Worm (Caenorhabditis elegans) whole organism, young adult: ENCODE results near the gene C15C8.5.
A peak's percentile ranks its signal among the peaks of the same experiment; 100 is the strongest.

ENCODE experiments used
- B0019.2 ChIP-seq: fragments of 200-800 bp; sonication (Bioruptor generic); conservative IDR thresholded peaks from 2 replicates; pipeline ENCODE4 v1.3.6; 2022; ENCODE audit warnings: missing genetic modification reagents, missing genetic modification characterization, missing compliant biosample characterization
- B0035.1 ChIP-seq: sonication (generic microtip); optimal IDR thresholded peaks from 2 replicates; lab custom pipeline; 2016; ENCODE audit warnings: missing genetic modification characterization, mild to moderate bottlenecking, missing compliant biosample characterization, missing genotype, missing genetic modification reagents
- B0261.1 ChIP-seq: sonication (generic microtip); optimal IDR thresholded peaks from 2 replicates; lab custom pipeline; 2016; ENCODE audit warnings: mild to moderate bottlenecking, missing genetic modification characterization, moderate library complexity, missing compliant biosample characterization
- F37B4.10 ChIP-seq: fragments of 200-800 bp; sonication (Bioruptor generic); IDR thresholded peaks from 2 replicates; pipeline ENCODE4 v1.3.6; 2022; ENCODE audit warnings: missing genetic modification characterization, missing compliant biosample characterization
- F49E8.2 ChIP-seq: sonication (generic microtip); optimal IDR thresholded peaks from 3 replicates; lab custom pipeline; 2017; ENCODE audit warnings: missing genetic modification characterization, mild to moderate bottlenecking, missing compliant biosample characterization, antibody characterized with exemption, moderate library complexity; ENCODE audit not compliant: insufficient read depth
- F57A8.1 ChIP-seq: fragments of 200-800 bp; sonication (Bioruptor generic); optimal IDR thresholded peaks from 2 replicates; lab custom pipeline; 2018; ENCODE audit warnings: mild to moderate bottlenecking, missing genetic modification characterization, moderate library complexity, missing compliant biosample characterization
- T07F8.4 ChIP-seq: sonication (generic microtip); optimal IDR thresholded peaks from 2 replicates; lab custom pipeline; 2016; ENCODE audit warnings: mild to moderate bottlenecking, missing genetic modification characterization, moderate library complexity, missing compliant biosample characterization
- Y67H2A.10 ChIP-seq: fragments of 200-800 bp; sonication (Bioruptor generic); conservative IDR thresholded peaks from 2 replicates; pipeline ENCODE4 v1.3.6; 2022; ENCODE audit warnings: missing genetic modification reagents, missing genetic modification characterization, missing compliant biosample characterization
- Y95B8A.8 ChIP-seq: fragments of 200-800 bp; sonication (Bioruptor generic); IDR thresholded peaks from 2 replicates; pipeline ENCODE4 v1.3.6; 2022; ENCODE audit warnings: missing genetic modification reagents, missing genetic modification characterization, missing compliant biosample characterization
- akir-1 ChIP-seq: fragments of 200-800 bp; sonication (Bioruptor generic); optimal IDR thresholded peaks from 2 replicates; lab custom pipeline; 2018; ENCODE audit warnings: mild to moderate bottlenecking, missing genetic modification characterization, moderate library complexity, missing compliant biosample characterization
- ama-1 ChIP-seq, 3 experiments: fragments of 150-350 bp in 1 of 3; sonication (generic microtip) in 2 of 3; optimal IDR thresholded peaks; 2 replicates each; lab custom pipeline; 2014 to 2018; ENCODE audit warnings: missing biosample characterization in 2 of 3, missing genetic modification characterization in 2 of 3, missing genetic modification reagents in 2 of 3
- aptf-2 ChIP-seq: fragments of 200-800 bp; sonication (Bioruptor generic); conservative IDR thresholded peaks from 2 replicates; pipeline ENCODE4 v1.3.6; 2022; ENCODE audit warnings: missing genetic modification reagents, missing genetic modification characterization, missing compliant biosample characterization
- aptf-3 ChIP-seq: fragments of 200-800 bp; sonication (Bioruptor generic); IDR thresholded peaks from 2 replicates; pipeline ENCODE4 v1.3.6; 2022; ENCODE audit warnings: missing genetic modification characterization, missing compliant biosample characterization
- athp-1 ChIP-seq: sonication (generic microtip); optimal IDR thresholded peaks from 2 replicates; lab custom pipeline; 2017; ENCODE audit warnings: mild to moderate bottlenecking, missing genetic modification characterization, missing compliant biosample characterization
- bed-1 ChIP-seq: fragments of 200-800 bp; sonication (Bioruptor generic); IDR thresholded peaks from 2 replicates; pipeline ENCODE4 v1.3.6; 2022; ENCODE audit warnings: missing genetic modification reagents, missing genetic modification characterization, missing compliant biosample characterization
- bed-2 ChIP-seq: fragments of 200-800 bp; sonication (Bioruptor generic); IDR thresholded peaks from 2 replicates; pipeline ENCODE4 v1.3.6; 2022; ENCODE audit warnings: missing genetic modification reagents, missing genetic modification characterization, missing compliant biosample characterization
- ceh-100 ChIP-seq: fragments of 200-800 bp; sonication (Bioruptor generic); IDR thresholded peaks from 2 replicates; pipeline ENCODE4 v1.3.6; 2022; ENCODE audit warnings: missing genetic modification reagents, missing genetic modification characterization, missing compliant biosample characterization
- ceh-27 ChIP-seq: fragments of 200-800 bp; sonication (Bioruptor generic); optimal IDR thresholded peaks from 2 replicates; lab custom pipeline; 2018; ENCODE audit warnings: mild to moderate bottlenecking, missing genetic modification characterization, moderate library complexity, missing compliant biosample characterization
- ceh-91 ChIP-seq: fragments of 200-800 bp; sonication (Bioruptor generic); IDR thresholded peaks from 2 replicates; pipeline ENCODE4 v1.3.6; 2022; ENCODE audit warnings: missing genetic modification reagents, missing genetic modification characterization, missing compliant biosample characterization
- egl-44 ChIP-seq: fragments of 200-800 bp; sonication (Bioruptor generic); IDR thresholded peaks from 2 replicates; pipeline ENCODE4 v1.3.6; 2022; ENCODE audit warnings: missing genetic modification reagents, missing genetic modification characterization, missing compliant biosample characterization
- ekl-4 ChIP-seq: fragments of 200-800 bp; sonication (Bioruptor generic); IDR thresholded peaks from 2 replicates; pipeline ENCODE4 v1.3.6; 2022; ENCODE audit warnings: missing genetic modification reagents, missing genetic modification characterization, missing compliant biosample characterization
- ets-4 ChIP-seq: fragments of 200-800 bp; sonication (Bioruptor generic); optimal IDR thresholded peaks from 2 replicates; lab custom pipeline; 2018; ENCODE audit warnings: mild to moderate bottlenecking, missing genetic modification characterization, missing compliant biosample characterization
- hlh-12 ChIP-seq: sonication (generic microtip); optimal IDR thresholded peaks from 2 replicates; lab custom pipeline; 2016; ENCODE audit warnings: missing genetic modification characterization, missing compliant biosample characterization
- hlh-26 ChIP-seq: fragments of 200-800 bp; sonication (Bioruptor generic); conservative IDR thresholded peaks from 2 replicates; pipeline ENCODE4 v1.3.6; 2022; ENCODE audit warnings: missing genetic modification reagents, missing genetic modification characterization, missing compliant biosample characterization
- hsf-1 ChIP-seq: fragments of 200-800 bp; sonication (Bioruptor generic); IDR thresholded peaks from 2 replicates; pipeline ENCODE4 v1.3.6; 2022; ENCODE audit warnings: missing genetic modification reagents, missing genetic modification characterization, missing compliant biosample characterization
- lin-54 ChIP-seq: fragments of 200-800 bp; sonication (Bioruptor generic); optimal IDR thresholded peaks from 2 replicates; lab custom pipeline; 2018; ENCODE audit warnings: mild to moderate bottlenecking, missing genetic modification characterization, missing compliant biosample characterization
- lsl-1 ChIP-seq: fragments of 200-800 bp; sonication (Bioruptor generic); optimal IDR thresholded peaks from 2 replicates; lab custom pipeline; 2018; ENCODE audit warnings: mild to moderate bottlenecking, missing genetic modification characterization, moderate library complexity, missing compliant biosample characterization
- madf-3 ChIP-seq: fragments of 200-800 bp; sonication (Bioruptor generic); IDR thresholded peaks from 2 replicates; pipeline ENCODE4 v1.3.6; 2022; ENCODE audit warnings: missing genetic modification reagents, missing genetic modification characterization, missing compliant biosample characterization
- madf-6 ChIP-seq: fragments of 200-800 bp; sonication (Bioruptor generic); IDR thresholded peaks from 2 replicates; pipeline ENCODE4 v1.3.6; 2022; ENCODE audit warnings: missing genetic modification reagents, missing genetic modification characterization, missing compliant biosample characterization
- madf-8 ChIP-seq: fragments of 200-800 bp; sonication (Bioruptor generic); conservative IDR thresholded peaks from 2 replicates; pipeline ENCODE4 v1.3.6; 2022; ENCODE audit warnings: missing genetic modification reagents, missing genetic modification characterization, missing compliant biosample characterization
- mcd-1 ChIP-seq: fragments of 200-800 bp; sonication (Bioruptor generic); IDR thresholded peaks from 2 replicates; pipeline ENCODE4 v1.3.6; 2022; ENCODE audit warnings: missing genetic modification reagents, missing genetic modification characterization, missing compliant biosample characterization
- mes-4 ChIP-seq: sonication (generic microtip); optimal IDR thresholded peaks from 2 replicates; lab custom pipeline; 2016; ENCODE audit warnings: missing genotype, missing genetic modification characterization, missing compliant biosample characterization
- nfya-2 ChIP-seq: fragments of 200-800 bp; sonication (Bioruptor generic); IDR thresholded peaks from 2 replicates; pipeline ENCODE4 v1.3.6; 2022; ENCODE audit warnings: missing genetic modification reagents, missing genetic modification characterization, missing compliant biosample characterization
- nfyb-1 ChIP-seq: fragments of 200-800 bp; sonication (Bioruptor generic); IDR thresholded peaks from 2 replicates; pipeline ENCODE4 v1.3.6; 2022; ENCODE audit warnings: missing genetic modification reagents, missing genetic modification characterization, missing compliant biosample characterization
- nhr-120 ChIP-seq: fragments of 200-800 bp; sonication (Bioruptor generic); IDR thresholded peaks from 2 replicates; pipeline ENCODE4 v1.3.6; 2022; ENCODE audit warnings: missing genetic modification characterization, missing compliant biosample characterization
- nhr-80 ChIP-seq: sonication (generic microtip); optimal IDR thresholded peaks from 2 replicates; lab custom pipeline; 2016; ENCODE audit warnings: missing genetic modification characterization, missing compliant biosample characterization
- nhr-90 ChIP-seq: sonication (generic microtip); optimal IDR thresholded peaks from 2 replicates; lab custom pipeline; 2016; ENCODE audit warnings: missing genotype, mild to moderate bottlenecking, missing genetic modification characterization, missing compliant biosample characterization
- rec-8 ChIP-seq, 2 experiments: sonication (generic microtip); optimal IDR thresholded peaks; 2 replicates each; lab custom pipeline; 2016; ENCODE audit warnings: mild to moderate bottlenecking in 2 of 2, missing genetic modification characterization in 2 of 2, missing genetic modification reagents in 2 of 2, missing genotype in 2 of 2, missing biosample characterization in 1 of 2, missing compliant biosample characterization in 1 of 2, moderate library complexity in 1 of 2
- repo-1 ChIP-seq: sonication (generic microtip); optimal IDR thresholded peaks from 2 replicates; lab custom pipeline; 2017; ENCODE audit warnings: mild to moderate bottlenecking, missing genetic modification characterization, missing compliant biosample characterization
- snpc-3.4 ChIP-seq: sonication (generic microtip); optimal IDR thresholded peaks from 2 replicates; lab custom pipeline; 2017; ENCODE audit warnings: missing genetic modification characterization, mild to moderate bottlenecking, missing compliant biosample characterization, antibody characterized with exemption, moderate library complexity, missing genotype, missing genetic modification reagents
- snpc-4 ChIP-seq, 5 experiments: fragments of 150-350 bp in 1 of 5; sonication (generic microtip) in 4 of 5; optimal IDR thresholded peaks; 2 replicates each; lab custom pipeline; 2014 to 2018; ENCODE audit warnings: missing genetic modification characterization in 5 of 5, missing biosample characterization in 3 of 5, antibody characterized with exemption in 2 of 5, mild to moderate bottlenecking in 2 of 5, missing compliant biosample characterization in 2 of 5, missing genotype in 2 of 5, moderate library complexity in 2 of 5, missing genetic modification reagents in 1 of 5
- somi-1 ChIP-seq: fragments of 200-800 bp; sonication (Bioruptor generic); optimal IDR thresholded peaks from 2 replicates; lab custom pipeline; 2018; ENCODE audit warnings: mild to moderate bottlenecking, missing genetic modification characterization, missing compliant biosample characterization
- xnd-1 ChIP-seq: sonication (generic microtip); optimal IDR thresholded peaks from 2 replicates; lab custom pipeline; 2016; ENCODE audit warnings: missing genotype, missing genetic modification reagents, missing genetic modification characterization, missing compliant biosample characterization
- ztf-22 ChIP-seq: fragments of 200-800 bp; sonication (Bioruptor generic); optimal IDR thresholded peaks from 2 replicates; lab custom pipeline; 2018; ENCODE audit warnings: mild to moderate bottlenecking, missing genetic modification characterization, moderate library complexity, missing compliant biosample characterization
- ztf-6 ChIP-seq: fragments of 200-800 bp; sonication (Bioruptor generic); IDR thresholded peaks from 2 replicates; pipeline ENCODE4 v1.3.6; 2022; ENCODE audit warnings: missing genetic modification reagents, missing genetic modification characterization, missing compliant biosample characterization

C15C8.5 gene

ce11 chrV:12727104-12727637 is 20.6 kb upstream of the C15C8.5 start, which contains the start of gene R11D1.13 (continued):
- TF ChIP-seq B0035.1 (no peak), nfyb-1 (GFP tag; lab: Robert Waterston, UW) (0 out of 2 replicates have a peak, but pooled peaks have one; percentile 29), ama-1 (optimal IDR thresholded peaks at IDR 0.05; lab: Kevin White, UChicago) (no peak), ama-1 (GFP tag; optimal IDR thresholded peaks at IDR 0.05; lab: Kevin White, UChicago) (no peak), B0261.1 (tag; lab: Kevin White, UChicago) (no peak), ceh-27 (GFP tag; lab: Kevin White, UChicago) (no peak), aptf-3 (no peak), madf-3 (GFP tag; lab: Robert Waterston, UW) (no peak), athp-1 (no peak), snpc-4 (GFP tag; optimal IDR thresholded peaks at IDR 0.05; lab: Kevin White, UChicago) (no peak), snpc-4 (tag; optimal IDR thresholded peaks at IDR 0.05; lab: Kevin White, UChicago) (no peak), aptf-2 (GFP tag; lab: Robert Waterston, UW) (no peak), akir-1 (GFP tag; lab: Kevin White, UChicago) (no peak), madf-8 (GFP tag; lab: Robert Waterston, UW) (no peak), hlh-26 (no peak), bed-1 (no peak), madf-6 (peak; percentile 54; the same call in 1 of the 2 replicates), rec-8 (tag; optimal IDR thresholded peaks at IDR 0.05; lab: Kevin White, UChicago) (no peak), Y95B8A.8 (GFP tag; lab: Robert Waterston, UW) (no peak)

- TF ChIP-seq ceh-100 (GFP tag; lab: Robert Waterston, UW) (no peak), egl-44 (GFP tag; lab: Robert Waterston, UW) (no peak), ekl-4 (GFP tag; lab: Robert Waterston, UW) (0 out of 2 replicates have a peak, but pooled peaks have one; percentile 34), nfya-2 (no peak), madf-3 (GFP tag; lab: Robert Waterston, UW) (no peak), snpc-3.4 (no peak), mes-4 (no peak), hsf-1 (GFP tag; lab: Robert Waterston, UW) (no peak), bed-2 (GFP tag; lab: Robert Waterston, UW) (no peak), xnd-1 (tag; lab: Kevin White, UChicago) (no peak), hlh-12 (no peak), somi-1 (GFP tag; lab: Kevin White, UChicago) (no peak), Y67H2A.10 (GFP tag; lab: Robert Waterston, UW) (no peak), nhr-90 (tag; lab: Kevin White, UChicago) (no peak), ztf-6 (GFP tag; lab: Robert Waterston, UW) (no peak), ztf-22 (GFP tag; lab: Kevin White, UChicago) (no peak), nhr-80 (tag; lab: Kevin White, UChicago) (peak; percentile 59), repo-1 (no peak), F49E8.2 (tag; lab: Kevin White, UChicago) (peak; percentile 42), lsl-1 (GFP tag; lab: Kevin White, UChicago) (peak; percentile 56), hlh-26 (no peak), ets-4 (GFP tag; lab: Kevin White, UChicago) (no peak), lin-54 (GFP tag; lab: Kevin White, UChicago) (peak; percentile 71), nhr-120 (GFP tag; lab: Robert Waterston, UW) (no peak), ceh-91 (peak; percentile 64; the same call in 1 of the 2 replicates), T07F8.4 (tag; lab: Kevin White, UChicago) (no peak), B0019.2 (GFP tag; lab: Robert Waterston, UW) (0 out of 2 replicates have a peak, but pooled peaks have one; percentile 25), F37B4.10 (GFP tag; lab: Robert Waterston, UW) (no peak), F57A8.1 (GFP tag; lab: Kevin White, UChicago) (no peak), mcd-1 (peak; percentile 96)
Measured at ce11 chrV:12728062-12728665, 19.6 kb upstream of the C15C8.5 start, which contains the start of the genes rpl-28 and mrpl-49. Gene rpl-28 (minus strand): TSS chrV:12728112. Gene mrpl-49 (plus strand): TSS chrV:12728631.
